Worm (Caenorhabditis elegans): Measurements from ENCODE around the gene mdt-28.

Gene mdt-28

DNA sequence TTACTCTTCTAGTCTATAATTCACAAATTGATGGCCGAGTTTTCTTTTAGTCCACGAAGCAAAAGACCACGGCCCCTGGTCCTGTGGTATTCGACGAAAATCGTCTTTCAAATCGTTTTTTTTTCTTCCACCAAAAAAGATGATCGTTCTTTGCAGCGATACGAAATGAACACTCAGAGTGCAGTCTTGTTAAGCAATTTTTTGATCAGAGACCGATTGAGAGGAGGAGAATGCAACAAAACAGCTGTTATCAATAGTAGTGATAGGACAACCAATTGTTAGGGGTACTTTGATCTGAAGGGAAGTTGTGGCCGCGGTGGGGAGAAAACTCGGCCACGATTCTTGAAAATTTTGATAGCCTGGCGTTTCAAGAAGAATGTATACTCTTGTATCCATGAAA is 11.2 kb downstream of the mdt-28 start:
- TF ChIP-seq ceh-28 (tag; optimal IDR thresholded peaks at IDR 0.05) (no peak), elt-3 (tag; optimal IDR thresholded peaks at IDR 0.05) (no peak), unc-39 (tag; optimal IDR thresholded peaks at IDR 0.05) (no peak), nhr-76 (tag; optimal IDR thresholded peaks at IDR 0.05) (no peak), ztf-4 (tag; optimal IDR thresholded peaks at IDR 0.05) (no peak), aly-2 (tag; optimal IDR thresholded peaks at IDR 0.05) (no peak), daf-12 (tag; optimal IDR thresholded peaks at IDR 0.05) (no peak), R02D3.7 (tag; optimal IDR thresholded peaks at IDR 0.05) (peak; percentile 37), nhr-11 (tag; optimal IDR thresholded peaks at IDR 0.05) (no peak), hmg-11 (tag; optimal IDR thresholded peaks at IDR 0.05) (no peak), nhr-237 (tag; optimal IDR thresholded peaks at IDR 0.05) (no peak), nhr-12 (tag; optimal IDR thresholded peaks at IDR 0.05) (no peak), ceh-16 (tag; optimal IDR thresholded peaks at IDR 0.05) (no peak), nhr-23 (tag; optimal IDR thresholded peaks at IDR 0.05) (peak; percentile 31), zag-1 (tag; optimal IDR thresholded peaks at IDR 0.05) (no peak), ztf-11 (tag; optimal IDR thresholded peaks at IDR 0.05) (no peak), fkh-2 (tag; optimal IDR thresholded peaks at IDR 0.05) (no peak), ceh-82 (tag; optimal IDR thresholded peaks at IDR 0.05) (no peak), nfya-1 (tag; optimal IDR thresholded peaks at IDR 0.05; ENCODE audit: insufficient read depth) (peak; percentile 30), pha-4 (tag; optimal IDR thresholded peaks at IDR 0.05) (peak; percentile 66), eor-1 (tag; optimal IDR thresholded peaks at IDR 0.05) (no peak), egl-27 (tag; optimal IDR thresholded peaks at IDR 0.05) (no peak), mml-1 (tag; optimal IDR thresholded peaks at IDR 0.05) (no peak), elt-1 (tag; optimal IDR thresholded peaks at IDR 0.05) (no peak), ama-1 (optimal IDR thresholded peaks at IDR 0.05) (peak; percentile 27), nhr-77 (tag; optimal IDR thresholded peaks at IDR 0.05) (no peak), nhr-25 (tag; optimal IDR thresholded peaks at IDR 0.05) (no peak), fkh-10 (GFP tag; optimal IDR thresholded peaks at IDR 0.05) (no peak), elt-2 (tag; optimal IDR thresholded peaks at IDR 0.05) (peak; percentile 71), pqm-1 (tag; optimal IDR thresholded peaks at IDR 0.05) (peak; percentile 84), ZK546.5 (tag; optimal IDR thresholded peaks at IDR 0.05) (no peak), unc-62 (GFP tag; optimal IDR thresholded peaks at IDR 0.05) (no peak), lin-39 (tag; optimal IDR thresholded peaks at IDR 0.05) (no peak), lsy-12 (tag; optimal IDR thresholded peaks at IDR 0.05) (no peak), lin-15B (tag; optimal IDR thresholded peaks at IDR 0.05) (no peak), egl-5 (tag; optimal IDR thresholded peaks at IDR 0.05) (no peak), nhr-67 (tag; optimal IDR thresholded peaks at IDR 0.05) (no peak), ceh-9 (tag; optimal IDR thresholded peaks at IDR 0.05) (no peak), nhr-28 (tag; optimal IDR thresholded peaks at IDR 0.05) (no peak), fos-1 (tag; optimal IDR thresholded peaks at IDR 0.05) (no peak), skn-1 (tag; optimal IDR thresholded peaks at IDR 0.05) (no peak), tbx-2 (tag; optimal IDR thresholded peaks at IDR 0.05) (no peak), mdl-1 (tag; optimal IDR thresholded peaks at IDR 0.05) (no peak), nhr-43 (tag; optimal IDR thresholded peaks at IDR 0.05; ENCODE audit: poor library complexity, severe bottlenecking) (peak; percentile 71), snpc-4 (tag; optimal IDR thresholded peaks at IDR 0.05) (no peak), jun-1 (tag; optimal IDR thresholded peaks at IDR 0.05) (peak; percentile 60), sea-2 (GFP tag; optimal IDR thresholded peaks at IDR 0.05) (no peak)

DNA sequence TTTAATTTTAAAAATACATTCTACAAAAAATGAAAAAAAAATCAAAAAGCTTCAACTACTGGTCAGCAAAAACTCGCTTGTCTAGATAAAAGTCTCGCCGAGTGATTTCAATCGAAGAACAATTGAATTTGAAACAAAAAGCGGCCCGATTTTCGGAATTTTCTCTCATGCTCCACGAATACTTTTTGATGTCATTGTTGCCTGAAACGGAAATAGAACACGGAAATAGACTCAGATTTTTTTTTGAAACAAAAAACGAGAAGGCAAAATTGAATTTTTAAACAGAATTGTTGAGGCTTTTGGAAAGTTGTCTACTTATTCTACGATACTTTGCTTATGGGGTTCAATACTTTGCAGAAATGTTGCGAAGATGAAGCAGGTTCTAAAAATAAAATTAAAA is 11.7 kb downstream of the mdt-28 start:
- TF ChIP-seq ceh-9 (tag; optimal IDR thresholded peaks at IDR 0.05) (no peak), fkh-10 (GFP tag; optimal IDR thresholded peaks at IDR 0.05) (peak; percentile 80), lsy-12 (tag; optimal IDR thresholded peaks at IDR 0.05) (no peak), nhr-28 (tag; optimal IDR thresholded peaks at IDR 0.05) (no peak), ama-1 (optimal IDR thresholded peaks at IDR 0.05) (no peak), daf-12 (tag; optimal IDR thresholded peaks at IDR 0.05) (no peak)

Measured in whole organism, L3 larva.